Worm (Caenorhabditis elegans): ENCODE data around the gene mog-4.

ce11 chrII:14534000-14534399, 27.4 kb downstream of the mog-4 start, which contains the start of gene C04H5.1:
- TF ChIP-seq ama-1 (optimal IDR thresholded peaks at IDR 0.05) (no peak), pqm-1 (tag; optimal IDR thresholded peaks at IDR 0.05) (no peak), zag-1 (tag; optimal IDR thresholded peaks at IDR 0.05) (no peak), nhr-77 (tag; optimal IDR thresholded peaks at IDR 0.05) (no peak), hif-1 (tag; optimal IDR thresholded peaks at IDR 0.05) (no peak), ceh-32 (tag; optimal IDR thresholded peaks at IDR 0.05; ENCODE audit: poor library complexity) (no peak), ceh-20 (GFP tag; IDR thresholded peaks at IDR 0.05) (no peak), aly-2 (tag; optimal IDR thresholded peaks at IDR 0.05) (no peak)

All from whole organism, L4 larva.